Worm (Caenorhabditis elegans) whole organism, young adult: Measurements from ENCODE around the gene H03A11.13.

Experiments used
- B0035.1 ChIP-seq: sonication (generic microtip); optimal IDR thresholded peaks from 2 replicates; lab custom pipeline; 2016; ENCODE audit warnings: missing genetic modification characterization, mild to moderate bottlenecking, missing compliant biosample characterization, missing genotype, missing genetic modification reagents
- B0261.1 ChIP-seq: sonication (generic microtip); optimal IDR thresholded peaks from 2 replicates; lab custom pipeline; 2016; ENCODE audit warnings: mild to moderate bottlenecking, missing genetic modification characterization, moderate library complexity, missing compliant biosample characterization
- C06A6.2 ChIP-seq: fragments of 200-800 bp; sonication (Bioruptor generic); conservative IDR thresholded peaks from 2 replicates; pipeline ENCODE4 v1.3.6; 2022; ENCODE audit warnings: missing genetic modification characterization, missing compliant biosample characterization
- F33H1.4 ChIP-seq: fragments of 200-800 bp; sonication (Bioruptor generic); IDR thresholded peaks from 2 replicates; pipeline ENCODE4 v1.3.6; 2022; ENCODE audit warnings: missing genetic modification reagents, missing genetic modification characterization, missing compliant biosample characterization
- F52B5.7 ChIP-seq: sonication (generic microtip); optimal IDR thresholded peaks from 2 replicates; lab custom pipeline; 2016; ENCODE audit warnings: mild to moderate bottlenecking, missing genetic modification characterization, missing compliant biosample characterization
- F55B11.4 ChIP-seq: sonication (generic microtip); optimal IDR thresholded peaks from 2 replicates; lab custom pipeline; 2016; ENCODE audit warnings: missing compliant biosample characterization, missing genetic modification characterization, borderline replicate concordance; ENCODE audit not compliant: insufficient read depth
- K11D2.4 ChIP-seq: fragments of 200-800 bp; sonication (Bioruptor generic); IDR thresholded peaks from 2 replicates; pipeline ENCODE4 v1.3.6; 2022; ENCODE audit warnings: missing genetic modification reagents, missing genetic modification characterization, missing compliant biosample characterization
- Y56A3A.18 ChIP-seq: fragments of 200-800 bp; sonication (Bioruptor generic); IDR thresholded peaks from 2 replicates; pipeline ENCODE4 v1.3.6; 2022; ENCODE audit warnings: missing genetic modification reagents, missing genetic modification characterization, missing compliant biosample characterization
- aptf-3 ChIP-seq: fragments of 200-800 bp; sonication (Bioruptor generic); IDR thresholded peaks from 2 replicates; pipeline ENCODE4 v1.3.6; 2022; ENCODE audit warnings: missing genetic modification characterization, missing compliant biosample characterization
- atf-7 ChIP-seq: sonication (generic microtip); optimal IDR thresholded peaks from 2 replicates; lab custom pipeline; 2017; ENCODE audit warnings: mild to moderate bottlenecking, missing genetic modification characterization, missing compliant biosample characterization
- cebp-1 ChIP-seq, 2 experiments: fragments of 200-800 bp in 1 of 2; sonication (Bioruptor generic) in 1 of 2; sonication (generic microtip) in 1 of 2; IDR thresholded peaks in 1 of 2; optimal IDR thresholded peaks in 1 of 2; 2 replicates each; pipeline versions ENCODE4 v1.3.6 to Lab custom; 2017 to 2022; ENCODE audit warnings: missing compliant biosample characterization in 2 of 2, missing genetic modification characterization in 2 of 2, mild to moderate bottlenecking in 1 of 2, missing genetic modification reagents in 1 of 2, moderate library complexity in 1 of 2
- ceh-58 ChIP-seq: fragments of 200-800 bp; sonication (Bioruptor generic); IDR thresholded peaks from 2 replicates; pipeline ENCODE4 v1.3.6; 2022; ENCODE audit warnings: missing genetic modification characterization, missing compliant biosample characterization
- die-1 ChIP-seq: sonication (generic microtip); optimal IDR thresholded peaks from 2 replicates; lab custom pipeline; 2016; ENCODE audit warnings: missing genotype, mild to moderate bottlenecking, missing genetic modification characterization, missing compliant biosample characterization
- dox-1 ChIP-seq: fragments of 200-800 bp; sonication (Bioruptor generic); IDR thresholded peaks from 2 replicates; pipeline ENCODE4 v1.3.6; 2022; ENCODE audit warnings: missing genetic modification reagents, missing genetic modification characterization, missing compliant biosample characterization
- ets-4 ChIP-seq: fragments of 200-800 bp; sonication (Bioruptor generic); optimal IDR thresholded peaks from 2 replicates; lab custom pipeline; 2018; ENCODE audit warnings: mild to moderate bottlenecking, missing genetic modification characterization, missing compliant biosample characterization
- gei-17 ChIP-seq: fragments of 200-800 bp; sonication (Bioruptor generic); optimal IDR thresholded peaks from 2 replicates; lab custom pipeline; 2018; ENCODE audit warnings: mild to moderate bottlenecking, missing genetic modification characterization, missing compliant biosample characterization
- hmg-20 ChIP-seq: fragments of 200-800 bp; sonication (Bioruptor generic); IDR thresholded peaks from 2 replicates; pipeline ENCODE4 v1.3.6; 2022; ENCODE audit warnings: missing genetic modification reagents, missing genetic modification characterization, missing compliant biosample characterization
- hrde-1 ChIP-seq: sonication (generic microtip); optimal IDR thresholded peaks from 2 replicates; lab custom pipeline; 2016; ENCODE audit warnings: missing genetic modification characterization, mild to moderate bottlenecking, missing compliant biosample characterization, moderate library complexity, missing genotype, missing genetic modification reagents, borderline replicate concordance
- lag-1 ChIP-seq: fragments of 200-800 bp; sonication (Bioruptor generic); IDR thresholded peaks from 2 replicates; pipeline ENCODE4 v1.3.6; 2022; ENCODE audit warnings: missing genetic modification reagents, missing genetic modification characterization, missing compliant biosample characterization
- let-526 ChIP-seq: fragments of 200-800 bp; sonication (Bioruptor generic); IDR thresholded peaks from 2 replicates; pipeline ENCODE4 v1.3.6; 2022; ENCODE audit warnings: missing genetic modification reagents, missing genetic modification characterization, missing compliant biosample characterization
- lin-26 ChIP-seq: fragments of 200-800 bp; sonication (Bioruptor generic); IDR thresholded peaks from 2 replicates; pipeline ENCODE4 v1.3.6; 2022; ENCODE audit warnings: missing genetic modification reagents, missing genetic modification characterization, missing compliant biosample characterization
- lin-35 ChIP-seq, 3 experiments: fragments of 150-350 bp in 2 of 3; sonication (generic microtip) in 1 of 3; optimal IDR thresholded peaks; 2 replicates each; lab custom pipeline; 2014 to 2018; ENCODE audit warnings: missing biosample characterization in 3 of 3, missing genetic modification characterization in 3 of 3, missing genetic modification reagents in 3 of 3
- lin-40 ChIP-seq: sonication (generic microtip); optimal IDR thresholded peaks from 2 replicates; lab custom pipeline; 2016; ENCODE audit warnings: missing genetic modification characterization, mild to moderate bottlenecking, missing compliant biosample characterization, missing genotype, missing genetic modification reagents
- lir-1 ChIP-seq: fragments of 200-800 bp; sonication (Bioruptor generic); conservative IDR thresholded peaks from 2 replicates; pipeline ENCODE4 v1.3.6; 2022; ENCODE audit warnings: missing genetic modification reagents, missing genetic modification characterization, missing compliant biosample characterization
- madf-3 ChIP-seq: fragments of 200-800 bp; sonication (Bioruptor generic); IDR thresholded peaks from 2 replicates; pipeline ENCODE4 v1.3.6; 2022; ENCODE audit warnings: missing genetic modification reagents, missing genetic modification characterization, missing compliant biosample characterization
- mel-28 ChIP-seq: sonication (generic microtip); optimal IDR thresholded peaks from 2 replicates; lab custom pipeline; 2016; ENCODE audit warnings: borderline replicate concordance, mild to moderate bottlenecking, missing genetic modification characterization, missing compliant biosample characterization
- rec-8 ChIP-seq, 2 experiments: sonication (generic microtip); optimal IDR thresholded peaks; 2 replicates each; lab custom pipeline; 2016; ENCODE audit warnings: mild to moderate bottlenecking in 2 of 2, missing genetic modification characterization in 2 of 2, missing genetic modification reagents in 2 of 2, missing genotype in 2 of 2, missing biosample characterization in 1 of 2, missing compliant biosample characterization in 1 of 2, moderate library complexity in 1 of 2
- repo-1 ChIP-seq: sonication (generic microtip); optimal IDR thresholded peaks from 2 replicates; lab custom pipeline; 2017; ENCODE audit warnings: mild to moderate bottlenecking, missing genetic modification characterization, missing compliant biosample characterization
- snpc-4 ChIP-seq, 5 experiments: fragments of 150-350 bp in 1 of 5; sonication (generic microtip) in 4 of 5; optimal IDR thresholded peaks; 2 replicates each; lab custom pipeline; 2014 to 2018; ENCODE audit warnings: missing genetic modification characterization in 5 of 5, missing biosample characterization in 3 of 5, antibody characterized with exemption in 2 of 5, mild to moderate bottlenecking in 2 of 5, missing compliant biosample characterization in 2 of 5, missing genotype in 2 of 5, moderate library complexity in 2 of 5, missing genetic modification reagents in 1 of 5
- somi-1 ChIP-seq: fragments of 200-800 bp; sonication (Bioruptor generic); optimal IDR thresholded peaks from 2 replicates; lab custom pipeline; 2018; ENCODE audit warnings: mild to moderate bottlenecking, missing genetic modification characterization, missing compliant biosample characterization
- unc-130 ChIP-seq: sonication (generic microtip); optimal IDR thresholded peaks from 2 replicates; lab custom pipeline; 2016; ENCODE audit warnings: missing genetic modification reagents, missing genetic modification characterization, missing compliant biosample characterization
- ztf-28 ChIP-seq: fragments of 200-800 bp; sonication (Bioruptor generic); IDR thresholded peaks from 2 replicates; pipeline ENCODE4 v1.3.6; 2022; ENCODE audit warnings: missing genetic modification reagents, missing genetic modification characterization, missing compliant biosample characterization
- ztf-3 ChIP-seq: fragments of 200-800 bp; sonication (Bioruptor generic); optimal IDR thresholded peaks from 2 replicates; lab custom pipeline; 2018; ENCODE audit warnings: mild to moderate bottlenecking, missing genetic modification characterization, missing compliant biosample characterization

Gene H03A11.13

DNA sequence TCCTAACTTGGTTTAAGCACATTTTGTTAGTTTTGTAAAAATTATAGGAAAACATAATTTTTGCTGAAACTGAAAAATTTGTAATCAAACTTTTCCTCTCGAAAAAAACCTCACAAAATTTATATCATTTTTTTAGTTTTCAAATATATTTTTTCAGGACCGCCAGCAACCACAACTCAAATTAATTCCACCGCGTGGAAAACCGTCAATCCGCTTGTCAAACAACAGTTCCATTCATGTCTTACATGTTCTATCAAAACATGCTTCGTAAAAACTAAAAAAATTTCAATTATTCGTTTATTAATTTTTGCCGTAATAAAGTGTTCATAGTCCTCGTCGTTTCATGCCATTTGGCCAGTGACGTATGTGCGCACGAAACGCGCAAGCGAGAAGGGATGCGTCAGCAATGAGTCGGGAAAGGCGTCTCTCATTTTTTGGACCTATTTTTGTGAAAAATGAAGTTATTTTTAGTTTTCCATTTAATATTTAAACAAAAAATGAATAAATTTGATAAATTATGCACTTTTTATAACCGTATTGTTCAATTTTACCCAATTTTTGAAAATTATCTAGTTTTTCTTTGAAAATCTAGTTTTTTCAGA lies 39.6 kb downstream of the H03A11.13 start, which contains the start of gene ucr-2.2 (continued):
- TF ChIP-seq madf-3 (0 out of 2 replicates have a peak, but pooled peaks have one; percentile 25), rec-8 (tag; optimal IDR thresholded peaks at IDR 0.05; lab: Kevin White, UChicago) (no peak), lin-35 (GFP tag; optimal IDR thresholded peaks at IDR 0.05; lab: Kevin White, UChicago) (peak in 1 of 3 experiments; percentile 85), aptf-3 (no peak), repo-1 (tag; lab: Kevin White, UChicago) (peak; percentile 31), F33H1.4 (no peak), die-1 (no peak), B0035.1 (no peak), lin-26 (GFP tag; lab: Robert Waterston, UW) (no peak), hmg-20 (GFP tag; lab: Robert Waterston, UW) (0 out of 2 replicates have a peak, but pooled peaks have one; percentile 23), K11D2.4 (GFP tag; lab: Robert Waterston, UW) (peak; percentile 75), lin-40 (tag; lab: Kevin White, UChicago) (peak; percentile 87), lir-1 (GFP tag; lab: Robert Waterston, UW) (0 out of 2 replicates have a peak, but pooled peaks have one; percentile 46), B0261.1 (tag; lab: Kevin White, UChicago) (peak; percentile 21), atf-7 (tag; lab: Kevin White, UChicago) (peak; percentile 81), gei-17 (GFP tag; lab: Kevin White, UChicago) (peak; percentile 60), somi-1 (peak; percentile 34)
- TF ChIP-seq, all 124 proteins: peak for 35

DNA sequence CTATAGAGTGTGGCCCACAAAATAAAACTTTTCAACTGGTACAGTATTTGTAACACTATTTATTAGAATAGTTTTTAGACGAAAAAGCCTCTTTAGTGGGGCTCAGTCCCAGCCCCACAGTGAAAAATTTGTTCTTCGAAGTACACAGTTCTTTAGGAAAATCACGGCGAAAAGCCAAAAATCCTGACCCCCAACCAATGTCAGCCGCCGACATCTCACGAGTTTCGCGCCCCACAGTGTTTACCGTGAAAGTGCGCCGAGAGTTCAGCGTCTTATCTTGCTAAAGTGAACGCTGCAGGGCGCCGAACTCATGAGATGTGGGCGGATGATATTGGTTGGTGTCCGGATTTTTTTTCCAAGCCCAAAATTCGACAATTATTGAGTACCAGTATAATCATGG lies 42.1 kb downstream of the H03A11.13 start:
- TF ChIP-seq let-526 (no peak), snpc-4 (GFP tag; optimal IDR thresholded peaks at IDR 0.05; lab: Kevin White, UChicago) (no peak), snpc-4 (tag; optimal IDR thresholded peaks at IDR 0.05; lab: Kevin White, UChicago) (peak; percentile 39 to 93 (median 72)), hrde-1 (tag; lab: Kevin White, UChicago) (no peak), lin-35 (GFP tag; optimal IDR thresholded peaks at IDR 0.05; lab: Kevin White, UChicago) (no peak), F55B11.4 (tag; lab: Kevin White, UChicago) (no peak)

DNA sequence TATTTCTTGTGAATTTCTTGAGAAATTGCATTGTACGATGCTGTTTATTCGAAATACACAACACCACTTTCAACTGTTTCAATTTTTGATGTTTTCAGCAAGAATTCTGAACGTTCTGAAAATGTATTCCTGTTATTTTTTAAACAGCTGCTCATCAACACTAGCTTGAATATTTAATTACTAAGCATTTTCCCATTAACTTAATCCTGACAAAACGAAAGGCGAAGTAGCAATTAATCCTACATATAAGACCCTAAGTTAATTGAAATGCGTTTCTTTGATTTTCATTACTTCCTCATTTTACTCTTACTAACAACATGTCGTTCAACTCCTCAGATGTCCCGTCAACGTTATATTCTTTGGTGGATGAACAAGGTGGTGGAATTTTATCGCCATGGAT lies 44.6 kb downstream of the H03A11.13 start, which contains the start of gene ocr-3:
Gene ocr-3, plus strand, starts transcription at position 301 of the 400 bp plus-strand sequence.
- TF ChIP-seq ceh-58 (GFP tag; lab: Robert Waterston, UW) (no peak), C06A6.2 (GFP tag; lab: Robert Waterston, UW) (no peak), mel-28 (tag; lab: Kevin White, UChicago) (no peak), F52B5.7 (tag; lab: Kevin White, UChicago) (no peak), ets-4 (GFP tag; lab: Kevin White, UChicago) (no peak), cebp-1 (GFP tag; IDR thresholded peaks at IDR 0.05; lab: Robert Waterston, UW) (no peak), cebp-1 (tag; optimal IDR thresholded peaks at IDR 0.05; lab: Kevin White, UChicago) (no peak), ztf-28 (GFP tag; lab: Robert Waterston, UW) (no peak), lag-1 (GFP tag; lab: Robert Waterston, UW) (no peak), unc-130 (GFP tag; lab: Kevin White, UChicago) (no peak), dox-1 (GFP tag; lab: Robert Waterston, UW) (no peak), somi-1 (no peak), ztf-3 (GFP tag; lab: Kevin White, UChicago) (no peak), hmg-20 (GFP tag; lab: Robert Waterston, UW) (no peak), Y56A3A.18 (GFP tag; lab: Robert Waterston, UW) (no peak), repo-1 (tag; lab: Kevin White, UChicago) (no peak)
